Worm (Caenorhabditis elegans): ENCODE measurements around the gene F18H3.1.

F18H3.1 gene

ce11 chrX:13493762-13494161, 25.7 kb upstream of the F18H3.1 start:
- TF ChIP-seq efl-1 (optimal IDR thresholded peaks at IDR 0.05) (no peak), efl-1 (GFP tag; optimal IDR thresholded peaks at IDR 0.05 in 1 of 2) (peak in 1 of 2 experiments; percentile 56), rnt-1 (tag; optimal IDR thresholded peaks at IDR 0.05) (no peak), nhr-28 (tag; optimal IDR thresholded peaks at IDR 0.05) (no peak), sox-4 (tag; optimal IDR thresholded peaks at IDR 0.05) (no peak), grh-1 (GFP tag; IDR thresholded peaks at IDR 0.05) (no peak), hlh-17 (GFP tag; optimal IDR thresholded peaks at IDR 0.05; ENCODE audit: borderline replicate concordance) (no peak), snu-23 (GFP tag; optimal IDR thresholded peaks at IDR 0.05) (no peak), lin-14 (GFP tag; optimal IDR thresholded peaks at IDR 0.05) (peak; percentile 50), fkh-10 (GFP tag; optimal IDR thresholded peaks at IDR 0.05) (peak; percentile 45)

DNA sequence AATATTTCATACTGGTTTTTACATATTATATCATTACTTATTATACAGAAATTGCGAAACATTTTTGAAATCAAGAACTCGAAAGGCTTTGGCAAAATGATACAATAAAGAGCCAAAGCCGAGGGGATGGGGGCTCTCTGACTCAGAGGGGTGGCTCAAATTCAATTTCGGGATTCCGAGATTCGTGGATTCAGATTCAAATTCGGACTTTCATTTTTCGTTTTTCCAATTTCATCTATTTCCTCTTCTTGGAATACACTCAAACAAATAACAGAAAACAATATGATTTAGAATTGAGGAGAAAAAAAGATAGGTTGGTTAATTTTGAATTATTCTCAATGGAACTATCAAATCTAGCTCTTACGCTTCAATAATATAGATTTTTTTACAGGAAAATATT, 20.4 kb upstream of the F18H3.1 start:
- TF ChIP-seq xbp-1 (tag; optimal IDR thresholded peaks at IDR 0.05) (no peak), tlp-1 (tag; optimal IDR thresholded peaks at IDR 0.05) (no peak), swsn-7 (tag; optimal IDR thresholded peaks at IDR 0.05) (no peak), unc-86 (tag; optimal IDR thresholded peaks at IDR 0.05) (no peak), nhr-85 (tag) (peak; percentile 31), mab-9 (GFP tag; IDR thresholded peaks at IDR 0.05) (no peak), Y116A8C.19 (tag; optimal IDR thresholded peaks at IDR 0.05; ENCODE audit: borderline replicate concordance) (no peak), fos-1 (tag; optimal IDR thresholded peaks at IDR 0.05) (no peak), fkh-4 (tag; optimal IDR thresholded peaks at IDR 0.05; ENCODE audit: borderline replicate concordance) (no peak), hlh-17 (GFP tag; optimal IDR thresholded peaks at IDR 0.05; ENCODE audit: borderline replicate concordance) (no peak), nhr-77 (tag; optimal IDR thresholded peaks at IDR 0.05) (no peak), nhr-237 (tag; optimal IDR thresholded peaks at IDR 0.05) (no peak), egl-13 (tag; optimal IDR thresholded peaks at IDR 0.05) (no peak), lin-14 (GFP tag; optimal IDR thresholded peaks at IDR 0.05) (peak; percentile 41), F16B12.6 (tag; optimal IDR thresholded peaks at IDR 0.05) (no peak), fkh-10 (GFP tag; optimal IDR thresholded peaks at IDR 0.05) (peak; percentile 77), nhr-28 (tag; optimal IDR thresholded peaks at IDR 0.05) (no peak)

ce11 chrX:13499923-13500322, 19.5 kb upstream of the F18H3.1 start:
- TF ChIP-seq snpc-4 (tag; optimal IDR thresholded peaks at IDR 0.05) (no peak), sox-4 (tag; optimal IDR thresholded peaks at IDR 0.05) (peak; percentile 10), lin-15B (tag; optimal IDR thresholded peaks at IDR 0.05) (no peak), pax-3 (tag; optimal IDR thresholded peaks at IDR 0.05) (peak; percentile 27), hlh-4 (tag; optimal IDR thresholded peaks at IDR 0.05) (no peak), nhr-90 (tag; optimal IDR thresholded peaks at IDR 0.05; ENCODE audit: poor library complexity) (no peak), ceh-8 (GFP tag; optimal IDR thresholded peaks at IDR 0.05) (peak; percentile 5), tlp-1 (tag; optimal IDR thresholded peaks at IDR 0.05) (no peak), rnt-1 (tag; optimal IDR thresholded peaks at IDR 0.05) (no peak), dsc-1 (tag; optimal IDR thresholded peaks at IDR 0.05) (peak; percentile 81), nhr-47 (tag; optimal IDR thresholded peaks at IDR 0.05) (peak; percentile 39), nhr-71 (tag; optimal IDR thresholded peaks at IDR 0.05) (peak; percentile 46), pqm-1 (tag; optimal IDR thresholded peaks at IDR 0.05) (no peak), tbx-2 (tag; optimal IDR thresholded peaks at IDR 0.05) (no peak), aha-1 (tag; optimal IDR thresholded peaks at IDR 0.05) (no peak), isw-1 (GFP tag; IDR thresholded peaks at IDR 0.05) (no peak), lsy-2 (tag; optimal IDR thresholded peaks at IDR 0.05) (no peak), swsn-7 (tag; optimal IDR thresholded peaks at IDR 0.05) (no peak), lin-14 (GFP tag; optimal IDR thresholded peaks at IDR 0.05) (peak; percentile 47), xbp-1 (tag; optimal IDR thresholded peaks at IDR 0.05) (no peak), pag-3 (tag; optimal IDR thresholded peaks at IDR 0.05; ENCODE audit: borderline replicate concordance, insufficient read depth) (no peak), vab-15 (tag; optimal IDR thresholded peaks at IDR 0.05) (no peak), fkh-8 (tag; optimal IDR thresholded peaks at IDR 0.05) (peak; percentile 79), zip-4 (GFP tag; optimal IDR thresholded peaks at IDR 0.05) (no peak), nhr-85 (tag) (no peak), unc-98 (GFP tag; IDR thresholded peaks at IDR 0.05) (no peak), unc-86 (tag; optimal IDR thresholded peaks at IDR 0.05) (no peak), C16A3.4 (tag; optimal IDR thresholded peaks at IDR 0.05) (no peak), jun-1 (tag; optimal IDR thresholded peaks at IDR 0.05) (no peak), sptf-1 (tag; optimal IDR thresholded peaks at IDR 0.05) (no peak), dpl-1 (GFP tag; optimal IDR thresholded peaks at IDR 0.05) (no peak), mab-9 (GFP tag; IDR thresholded peaks at IDR 0.05) (no peak), lin-39 (tag; optimal IDR thresholded peaks at IDR 0.05) (no peak), elt-2 (tag; optimal IDR thresholded peaks at IDR 0.05) (no peak), ceh-88 (GFP tag; IDR thresholded peaks at IDR 0.05) (no peak)
